Worm (Caenorhabditis elegans) whole organism, L2 larva: ENCODE data around the gene F22E5.6.

Source experiments
- C34F6.9 ChIP-seq: fragments of 150-350 bp; optimal IDR thresholded peaks from 2 replicates; lab custom pipeline; 2014; ENCODE audit warnings: missing biosample characterization, missing genetic modification characterization
- blmp-1 ChIP-seq: sonication (generic microtip); optimal IDR thresholded peaks from 2 replicates; lab custom pipeline; 2017; ENCODE audit warnings: missing genetic modification characterization, mild to moderate bottlenecking, missing compliant biosample characterization, antibody characterized with exemption, moderate library complexity; ENCODE audit not compliant: insufficient read depth
- elt-1 ChIP-seq: fragments of 150-350 bp; optimal IDR thresholded peaks from 2 replicates; lab custom pipeline; 2014; ENCODE audit warnings: missing biosample characterization, missing genetic modification characterization
- fos-1 ChIP-seq: fragments of 150-350 bp; optimal IDR thresholded peaks from 2 replicates; lab custom pipeline; 2014; ENCODE audit warnings: missing biosample characterization, missing genetic modification characterization
- lin-13 ChIP-seq: fragments of 150-350 bp; optimal IDR thresholded peaks from 2 replicates; lab custom pipeline; 2014; ENCODE audit warnings: missing biosample characterization, missing genetic modification reagents, missing genetic modification characterization
- lsy-2 ChIP-seq, 2 experiments: fragments of 150-350 bp in 1 of 2; sonication (generic microtip) in 1 of 2; optimal IDR thresholded peaks; 2 replicates each; lab custom pipeline; 2014 to 2017; ENCODE audit warnings: missing biosample characterization in 2 of 2, missing genetic modification characterization in 2 of 2
- mab-5 ChIP-seq: fragments of 150-350 bp; optimal IDR thresholded peaks from 2 replicates; lab custom pipeline; 2014; ENCODE audit warnings: missing biosample characterization, missing genetic modification characterization
- nhr-11 ChIP-seq: fragments of 150-350 bp; optimal IDR thresholded peaks from 2 replicates; lab custom pipeline; 2014; ENCODE audit warnings: missing biosample characterization, missing genetic modification characterization
- nhr-237 ChIP-seq: fragments of 150-350 bp; optimal IDR thresholded peaks from 2 replicates; lab custom pipeline; 2014; ENCODE audit warnings: missing biosample characterization, missing genetic modification characterization
- nhr-77 ChIP-seq: fragments of 150-350 bp; optimal IDR thresholded peaks from 2 replicates; lab custom pipeline; 2014; ENCODE audit warnings: missing biosample characterization, missing genetic modification characterization
- sem-4 ChIP-seq: fragments of 150-350 bp; optimal IDR thresholded peaks from 2 replicates; lab custom pipeline; 2014; ENCODE audit warnings: missing biosample characterization, missing genetic modification reagents, missing genetic modification characterization
- zag-1 ChIP-seq: fragments of 150-350 bp; optimal IDR thresholded peaks from 2 replicates; lab custom pipeline; 2014; ENCODE audit warnings: missing biosample characterization, missing genetic modification characterization
- ztf-11 ChIP-seq: sonication (generic microtip); optimal IDR thresholded peaks from 2 replicates; lab custom pipeline; 2017; ENCODE audit warnings: missing biosample characterization, missing genetic modification characterization

ce11 chrII:2690080-2690479, 40.4 kb downstream of the F22E5.6 start, which contains the start of gene nspf-3:
- no peak for TF ChIP-seq fos-1 (tag; lab: Kevin White, UChicago)
- no peak for TF ChIP-seq sem-4
- TF ChIP-seq lin-13 (GFP tag; lab: Kevin White, UChicago), result no peak
- no peak for TF ChIP-seq blmp-1 (tag; lab: Kevin White, UChicago)
- TF ChIP-seq nhr-11 (tag; lab: Kevin White, UChicago), result no peak
- TF ChIP-seq nhr-77 (tag; lab: Kevin White, UChicago), result no peak
- no peak for TF ChIP-seq ztf-11 (tag; lab: Kevin White, UChicago)
- no peak for TF ChIP-seq nhr-237 (tag; lab: Kevin White, UChicago)
- no peak for TF ChIP-seq lsy-2 (tag; optimal IDR thresholded peaks at IDR 0.05; lab: Kevin White, UChicago)
- TF ChIP-seq elt-1 (tag; lab: Kevin White, UChicago), result no peak
- TF ChIP-seq zag-1, result no peak
- TF ChIP-seq C34F6.9 (tag; lab: Kevin White, UChicago), result no peak
- TF ChIP-seq mab-5 (tag; lab: Kevin White, UChicago), result no peak
